Worm (Caenorhabditis elegans) whole organism, L4 larva: ENCODE measurements around the gene spp-2.

Experiments
- D1046.2 ChIP-seq: fragments of 200-800 bp; sonication (Bioruptor generic); IDR thresholded peaks from 2 replicates; pipeline ENCODE4 v1.3.6; 2022; ENCODE audit warnings: missing genetic modification characterization, missing compliant biosample characterization
- F49E8.2 ChIP-seq: sonication (generic microtip); optimal IDR thresholded peaks from 2 replicates; lab custom pipeline; 2016; ENCODE audit warnings: missing compliant biosample characterization, mild to moderate bottlenecking, missing genetic modification characterization, borderline replicate concordance
- R02D3.7 ChIP-seq: fragments of 150-350 bp; sonication (generic microtip); optimal IDR thresholded peaks from 3 replicates; lab custom pipeline; 2014; ENCODE audit warnings: missing biosample characterization, missing genetic modification characterization
- Y105C5A.15 ChIP-seq: fragments of 200-800 bp; sonication (Bioruptor generic); IDR thresholded peaks from 2 replicates; pipeline ENCODE4 v1.3.6; 2022; ENCODE audit warnings: missing genetic modification characterization, missing compliant biosample characterization
- Y48G9A.11 ChIP-seq: fragments of 200-800 bp; sonication (Bioruptor generic); IDR thresholded peaks from 2 replicates; pipeline ENCODE4 v1.3.6; 2022; ENCODE audit warnings: missing genetic modification reagents, missing genetic modification characterization, missing compliant biosample characterization
- Y5F2A.4 ChIP-seq: fragments of 200-800 bp; sonication (Bioruptor generic); optimal IDR thresholded peaks from 2 replicates; lab custom pipeline; 2018; ENCODE audit warnings: mild to moderate bottlenecking, missing genetic modification characterization, missing compliant biosample characterization
- aha-1 ChIP-seq: fragments of 150-350 bp; peaks from one replicate; lab custom pipeline; 2014; ENCODE audit warnings: missing biosample characterization, missing genetic modification characterization
- ama-1 ChIP-seq: fragments of 150-350 bp; optimal IDR thresholded peaks from 2 replicates; lab custom pipeline; 2014; ENCODE audit warnings: inconsistent platforms, mixed read lengths
- ceh-62 ChIP-seq: sonication (generic microtip); optimal IDR thresholded peaks from 2 replicates; lab custom pipeline; 2017; ENCODE audit warnings: missing biosample characterization, missing genetic modification characterization
- ceh-82 ChIP-seq: sonication (generic microtip); optimal IDR thresholded peaks from 2 replicates; lab custom pipeline; 2017; ENCODE audit warnings: missing biosample characterization, missing genetic modification characterization
- cey-2 ChIP-seq: sonication (generic microtip); optimal IDR thresholded peaks from 3 replicates; lab custom pipeline; 2017; ENCODE audit warnings: missing genetic modification characterization, mild to moderate bottlenecking, missing compliant biosample characterization, antibody characterized with exemption, borderline replicate concordance; ENCODE audit not compliant: insufficient read depth
- daf-8 ChIP-seq: fragments of 200-800 bp; sonication (Bioruptor generic); IDR thresholded peaks from 2 replicates; pipeline ENCODE4 v1.3.6; 2022; ENCODE audit warnings: missing genetic modification characterization, missing compliant biosample characterization
- dmd-6 ChIP-seq: fragments of 200-800 bp; sonication (Bioruptor generic); IDR thresholded peaks from 2 replicates; pipeline ENCODE4 v1.3.6; 2022; ENCODE audit warnings: missing genetic modification reagents, missing genetic modification characterization, missing compliant biosample characterization
- dmd-8 ChIP-seq: fragments of 200-800 bp; sonication (Bioruptor generic); IDR thresholded peaks from 2 replicates; pipeline ENCODE4 v1.3.6; 2022; ENCODE audit warnings: missing genetic modification characterization, missing compliant biosample characterization
- dpl-1 ChIP-seq: fragments of 150-350 bp; optimal IDR thresholded peaks from 2 replicates; lab custom pipeline; 2014; ENCODE audit warnings: missing biosample characterization, missing genetic modification reagents, missing genetic modification characterization
- dve-1 ChIP-seq: sonication (generic microtip); optimal IDR thresholded peaks from 2 replicates; lab custom pipeline; 2017; ENCODE audit warnings: antibody characterized with exemption, mild to moderate bottlenecking, missing genetic modification characterization, missing compliant biosample characterization; ENCODE audit not compliant: insufficient read depth
- fkh-10 ChIP-seq: fragments of 150-350 bp; optimal IDR thresholded peaks from 2 replicates; lab custom pipeline; 2014; ENCODE audit warnings: missing biosample characterization, missing genetic modification reagents, missing genetic modification characterization
- hlh-30 ChIP-seq: sonication (generic microtip); optimal IDR thresholded peaks from 2 replicates; lab custom pipeline; 2017; ENCODE audit warnings: antibody characterized with exemption, mild to moderate bottlenecking, missing genetic modification characterization, missing compliant biosample characterization; ENCODE audit not compliant: insufficient read depth
- hmg-1.1 ChIP-seq: fragments of 200-800 bp; sonication (Bioruptor generic); IDR thresholded peaks from 2 replicates; pipeline ENCODE4 v1.3.6; 2022; ENCODE audit warnings: missing genetic modification reagents, missing genetic modification characterization, missing compliant biosample characterization
- lin-1 ChIP-seq: fragments of 200-800 bp; sonication (Bioruptor generic); IDR thresholded peaks from 2 replicates; pipeline ENCODE4 v1.3.6; 2022; ENCODE audit warnings: missing genetic modification reagents, missing genetic modification characterization, missing compliant biosample characterization
- lin-13 ChIP-seq: fragments of 150-350 bp; optimal IDR thresholded peaks from 2 replicates; lab custom pipeline; 2014; ENCODE audit warnings: missing biosample characterization, missing genetic modification reagents, missing genetic modification characterization
- madf-9 ChIP-seq: fragments of 200-800 bp; sonication (Bioruptor generic); conservative IDR thresholded peaks from 2 replicates; pipeline ENCODE4 v1.3.6; 2022; ENCODE audit warnings: missing genetic modification reagents, missing genetic modification characterization, missing compliant biosample characterization
- mdl-1 ChIP-seq, 2 experiments: fragments of 150-350 bp in 1 of 2; sonication (generic microtip) in 1 of 2; optimal IDR thresholded peaks; 2 replicates each; lab custom pipeline; 2014 to 2017; ENCODE audit warnings: missing biosample characterization in 2 of 2, missing genetic modification characterization in 2 of 2
- mep-1 ChIP-seq: fragments of 150-350 bp; sonication (generic microtip); optimal IDR thresholded peaks from 3 replicates; lab custom pipeline; 2014; ENCODE audit warnings: missing biosample characterization, missing genetic modification characterization
- mxl-2 ChIP-seq: fragments of 200-800 bp; sonication (Bioruptor generic); conservative IDR thresholded peaks from 2 replicates; pipeline ENCODE4 v1.3.6; 2022; ENCODE audit warnings: missing genetic modification reagents, missing genetic modification characterization, missing compliant biosample characterization
- nhr-11 ChIP-seq: fragments of 150-350 bp; optimal IDR thresholded peaks from 2 replicates; lab custom pipeline; 2014; ENCODE audit warnings: missing biosample characterization, missing genetic modification characterization
- nhr-6 ChIP-seq: fragments of 150-350 bp; optimal IDR thresholded peaks from 2 replicates; lab custom pipeline; 2014; ENCODE audit warnings: missing biosample characterization, missing genetic modification characterization
- nhr-76 ChIP-seq: fragments of 150-350 bp; optimal IDR thresholded peaks from 2 replicates; lab custom pipeline; 2014; ENCODE audit warnings: missing biosample characterization, missing genetic modification characterization
- pha-4 ChIP-seq, 2 experiments: fragments of 150-350 bp in 1 of 2; fragments of 200-800 bp in 1 of 2; sonication (Bioruptor generic) in 1 of 2; IDR thresholded peaks in 1 of 2; optimal IDR thresholded peaks in 1 of 2; 2 replicates each; pipeline versions ENCODE4 v1.3.6 to Lab custom; 2014 to 2022; ENCODE audit warnings: missing genetic modification characterization in 2 of 2, missing genetic modification reagents in 2 of 2, missing biosample characterization in 1 of 2, missing compliant biosample characterization in 1 of 2
- php-3 ChIP-seq: fragments of 200-800 bp; sonication (Bioruptor generic); IDR thresholded peaks from 2 replicates; pipeline ENCODE4 v1.3.6; 2022; ENCODE audit warnings: missing genetic modification reagents, missing genetic modification characterization, missing compliant biosample characterization
- pqm-1 ChIP-seq: sonication (generic microtip); optimal IDR thresholded peaks from 2 replicates; lab custom pipeline; 2017; ENCODE audit warnings: missing biosample characterization, missing genetic modification characterization
- rbr-2 ChIP-seq: sonication (generic microtip); optimal IDR thresholded peaks from 2 replicates; lab custom pipeline; 2016; ENCODE audit warnings: missing genotype, missing genetic modification characterization, missing compliant biosample characterization
- set-16 ChIP-seq: fragments of 200-800 bp; sonication (Bioruptor generic); IDR thresholded peaks from 2 replicates; pipeline ENCODE4 v1.3.6; 2022; ENCODE audit warnings: missing genetic modification reagents, missing genetic modification characterization, missing compliant biosample characterization
- tra-1 ChIP-seq: fragments of 200-800 bp; sonication (Bioruptor generic); IDR thresholded peaks from 2 replicates; pipeline ENCODE4 v1.3.6; 2022; ENCODE audit warnings: missing genetic modification reagents, missing genetic modification characterization, missing compliant biosample characterization
- unc-130 ChIP-seq: sonication (generic microtip); optimal IDR thresholded peaks from 2 replicates; lab custom pipeline; 2016; ENCODE audit warnings: missing genetic modification reagents, missing genetic modification characterization, missing compliant biosample characterization
- unc-62 ChIP-seq, 3 experiments: fragments of 150-350 bp in 1 of 3; sonication (generic microtip); optimal IDR thresholded peaks in 2 of 3; peaks in 1 of 3; 1 replicate in 1 of 3; 2 replicates in 2 of 3; lab custom pipeline; 2014 to 2017; ENCODE audit warnings: missing biosample characterization in 3 of 3, missing genetic modification characterization in 3 of 3, missing genetic modification reagents in 3 of 3, missing genotype in 1 of 3
- vab-7 ChIP-seq: fragments of 200-800 bp; sonication (Bioruptor generic); IDR thresholded peaks from 2 replicates; pipeline ENCODE4 v1.3.6; 2022; ENCODE audit warnings: missing genetic modification reagents, missing genetic modification characterization, missing compliant biosample characterization
- zag-1 ChIP-seq: fragments of 150-350 bp; optimal IDR thresholded peaks from 2 replicates; lab custom pipeline; 2014; ENCODE audit warnings: missing biosample characterization, missing genetic modification characterization
- zfp-2 ChIP-seq: sonication (generic microtip); optimal IDR thresholded peaks from 2 replicates; lab custom pipeline; 2016; ENCODE audit warnings: mild to moderate bottlenecking, missing genetic modification characterization, missing compliant biosample characterization
- zip-11 ChIP-seq: fragments of 200-800 bp; sonication (Bioruptor generic); IDR thresholded peaks from 2 replicates; pipeline ENCODE4 v1.3.6; 2022; ENCODE audit warnings: missing genetic modification characterization, missing compliant biosample characterization
- ztf-11 ChIP-seq: fragments of 150-350 bp; optimal IDR thresholded peaks from 2 replicates; lab custom pipeline; 2014; ENCODE audit warnings: missing biosample characterization, missing genetic modification characterization

The spp-2 gene

DNA sequence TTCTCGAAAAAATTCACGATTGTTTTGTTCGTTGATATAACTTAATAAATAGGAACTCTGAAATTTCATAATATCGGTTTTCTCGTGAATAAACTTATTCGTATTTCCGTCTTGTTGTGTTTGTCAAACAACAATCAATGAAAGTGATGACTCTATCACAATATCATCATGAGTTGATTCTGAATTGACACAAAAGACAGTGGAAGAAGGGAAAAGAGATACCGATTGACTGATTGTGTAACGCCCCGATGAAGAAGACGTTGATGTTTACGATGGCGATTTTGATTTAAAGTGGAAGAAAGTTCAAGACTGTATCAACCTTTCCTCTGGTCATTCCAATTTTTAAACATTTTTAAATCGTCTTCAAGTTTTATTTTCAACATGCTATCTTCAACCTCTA is 13.0 kb upstream of the spp-2 start, which contains the start of gene ttr-59 (continued):
- no peak for TF ChIP-seq dmd-8 (GFP tag; lab: Robert Waterston, UW)

- TF ChIP-seq dmd-6 (GFP tag; lab: Robert Waterston, UW) (0 out of 2 replicates have a peak, but pooled peaks have one; percentile 7), unc-62 (GFP tag; optimal IDR thresholded peaks at IDR 0.05 in 1 of 2; lab: Kevin White, UChicago) (peak in 1 of 2 experiments; percentile 10), unc-62 (tag; optimal IDR thresholded peaks at IDR 0.05; lab: Kevin White, UChicago) (no peak), R02D3.7 (no peak)
Measured at ce11 chrX:7328065-7328564, 11.5 kb upstream of the spp-2 start.

DNA sequence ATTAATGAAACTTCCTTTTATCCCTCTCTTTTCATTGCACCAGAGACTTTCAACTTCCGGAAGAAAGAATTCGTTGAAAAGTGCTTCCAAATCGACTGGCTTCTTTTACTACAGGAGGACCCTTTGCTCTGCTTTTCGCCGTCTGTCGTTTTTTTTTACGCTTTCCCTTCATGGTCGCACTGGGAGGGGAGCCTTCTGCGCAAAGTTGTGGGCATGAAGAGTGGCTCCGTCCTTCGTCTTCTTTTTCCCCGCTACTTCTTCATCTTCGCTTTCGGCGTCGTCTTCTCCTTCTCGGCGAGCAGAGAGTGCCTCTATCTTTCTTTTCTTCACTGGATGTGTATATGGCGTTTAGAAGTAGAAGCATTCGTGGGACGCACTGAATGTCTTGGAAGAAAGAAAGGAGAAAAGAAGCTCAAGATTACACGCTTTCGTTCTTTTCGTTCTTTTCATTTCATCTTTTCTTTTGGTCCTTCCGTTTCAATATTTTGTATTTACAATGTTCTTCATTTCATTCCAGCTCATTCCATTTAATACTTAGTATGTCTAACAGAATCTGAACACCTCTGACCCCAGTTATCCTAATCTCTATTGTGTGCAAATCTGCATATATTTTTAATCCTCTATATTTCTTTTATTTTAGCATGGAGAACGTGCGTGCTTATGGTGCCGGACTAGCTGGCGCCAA is 10.5 kb upstream of the spp-2 start, which contains the start of gene sng-1:
Gene sng-1 (plus strand): TSS at position 635 of the 685 bp plus-strand sequence.
- TF ChIP-seq hmg-1.1 (GFP tag; lab: Robert Waterston, UW), result peak; percentile 40; the same call in 1 of the 2 replicates
- peak; percentile 38; the same call in 1 of the 2 replicates for TF ChIP-seq set-16 (GFP tag; lab: Robert Waterston, UW)
- TF ChIP-seq aha-1 (tag; lab: Kevin White, UChicago), result peak; percentile 89
- no peak for TF ChIP-seq hlh-30
- TF ChIP-seq fkh-10 (GFP tag; lab: Kevin White, UChicago), result peak; percentile 3
- no peak for TF ChIP-seq Y105C5A.15 (GFP tag; lab: Robert Waterston, UW)
- peak; percentile 37 for TF ChIP-seq mep-1
- peak in 1 of 2 experiments; percentile 85 for TF ChIP-seq unc-62 (GFP tag; optimal IDR thresholded peaks at IDR 0.05 in 1 of 2; lab: Kevin White, UChicago)
- no peak for TF ChIP-seq unc-62 (tag; optimal IDR thresholded peaks at IDR 0.05; lab: Kevin White, UChicago)

DNA sequence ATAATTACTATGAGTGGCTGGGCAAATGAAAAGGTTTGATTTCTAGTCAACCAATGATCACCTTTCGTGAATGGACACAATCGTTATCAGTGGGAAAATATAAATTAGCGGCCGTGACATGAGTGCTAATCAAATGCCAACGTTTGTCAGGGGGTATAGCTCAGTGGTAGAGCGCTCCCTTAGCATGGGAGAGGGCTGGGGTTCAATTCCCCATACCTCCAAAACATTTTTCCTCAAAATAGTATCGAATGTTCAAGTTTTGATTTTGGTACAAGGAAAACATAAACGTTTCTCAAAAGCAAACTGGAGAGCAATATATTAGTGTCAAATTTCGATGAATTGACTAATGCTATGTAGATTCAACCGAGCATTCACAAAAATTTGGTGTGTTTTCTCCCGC is 7.0 kb upstream of the spp-2 start:
- TF ChIP-seq lin-1, result peak; percentile 81
- peak; percentile 64; the same call in 1 of the 2 replicates for TF ChIP-seq D1046.2 (GFP tag; lab: Robert Waterston, UW)
- TF ChIP-seq unc-130 (GFP tag; lab: Kevin White, UChicago), result no peak
- TF ChIP-seq Y5F2A.4, result peak; percentile 34
- TF ChIP-seq ztf-11 (tag; lab: Kevin White, UChicago), result no peak
- peak; percentile 47; the same call in 1 of the 2 replicates for TF ChIP-seq madf-9 (GFP tag; lab: Robert Waterston, UW)
- TF ChIP-seq ama-1 (lab: Kevin White, UChicago), result no peak
- peak; percentile 48 for TF ChIP-seq dve-1 (tag; lab: Kevin White, UChicago)
- no peak for TF ChIP-seq dpl-1 (GFP tag; lab: Kevin White, UChicago)
- no peak for TF ChIP-seq cey-2 (tag; lab: Kevin White, UChicago)
- TF ChIP-seq rbr-2, result peak; percentile 42
- TF ChIP-seq nhr-11 (tag; lab: Kevin White, UChicago), result no peak
- TF ChIP-seq lin-13 (GFP tag; lab: Kevin White, UChicago), result peak; percentile 22
- TF ChIP-seq F49E8.2 (tag; lab: Kevin White, UChicago), result peak; percentile 47
- TF ChIP-seq Y48G9A.11, result no peak
- TF ChIP-seq mdl-1 (tag; optimal IDR thresholded peaks at IDR 0.05; lab: Kevin White, UChicago), result no peak
- TF ChIP-seq mep-1, result peak; percentile 54
- TF ChIP-seq mxl-2 (GFP tag; lab: Robert Waterston, UW), result peak; percentile 61; the same call in 1 of the 2 replicates
- no peak for TF ChIP-seq nhr-76 (tag; lab: Kevin White, UChicago)
- peak; percentile 61; the same call in 1 of the 2 replicates for TF ChIP-seq php-3 (GFP tag; lab: Robert Waterston, UW)
- no peak for TF ChIP-seq zag-1 (tag; lab: Kevin White, UChicago)
- peak; percentile 87; the same call in 1 of the 2 replicates for TF ChIP-seq pha-4 (GFP tag; IDR thresholded peaks at IDR 0.05; lab: Robert Waterston, UW)
- no peak for TF ChIP-seq pha-4 (tag; optimal IDR thresholded peaks at IDR 0.05; lab: Kevin White, UChicago)
- TF ChIP-seq zfp-2 (tag; lab: Kevin White, UChicago), result no peak
- no peak for TF ChIP-seq fkh-10 (GFP tag; lab: Kevin White, UChicago)
- peak; percentile 81; the same call in 1 of the 2 replicates for TF ChIP-seq daf-8 (GFP tag; lab: Robert Waterston, UW)
- TF ChIP-seq vab-7, result peak; percentile 59
- 0 out of 2 replicates have a peak, but pooled peaks have one; percentile 51 for TF ChIP-seq tra-1 (GFP tag; lab: Robert Waterston, UW)
- peak; percentile 46 for TF ChIP-seq nhr-6 (tag; lab: Kevin White, UChicago)
- no peak for TF ChIP-seq pqm-1 (tag; lab: Kevin White, UChicago)
- 0 out of 2 replicates have a peak, but pooled peaks have one; percentile 63 for TF ChIP-seq zip-11
- TF ChIP-seq ceh-82 (tag; lab: Kevin White, UChicago), result no peak
- peak; percentile 34 for TF ChIP-seq hlh-30
- TF ChIP-seq ceh-62, result no peak
